Worm (Caenorhabditis elegans) whole organism, midembryonic: ENCODE data around the gene C17F4.3.
"Not testable (repeated sequence)": the region's sequence is repeated elsewhere in the genome, so short reads cannot be mapped to it uniquely, and the experiment has no call there.

Experiments used
- T22C8.4 ChIP-seq: fragments of 200-800 bp; sonication (Bioruptor generic); IDR thresholded peaks from 2 replicates; pipeline ENCODE4 v1.3.6; 2022; ENCODE audit warnings: missing genetic modification characterization, missing compliant biosample characterization
- cog-1 ChIP-seq: sonication (generic microtip); optimal IDR thresholded peaks from 2 replicates; lab custom pipeline; 2016; ENCODE audit warnings: missing genetic modification characterization, missing compliant biosample characterization
- flt-1 ChIP-seq: fragments of 200-800 bp; sonication (Bioruptor generic); IDR thresholded peaks from 2 replicates; pipeline ENCODE4 v1.3.6; 2022; ENCODE audit warnings: missing genetic modification characterization, missing compliant biosample characterization
- klf-2 ChIP-seq: fragments of 200-800 bp; sonication (Bioruptor generic); conservative IDR thresholded peaks from 2 replicates; pipeline ENCODE4 v1.3.6; 2022; ENCODE audit warnings: missing genetic modification reagents, missing genetic modification characterization, missing compliant biosample characterization
- med-1 ChIP-seq: sonication (generic microtip); optimal IDR thresholded peaks from 2 replicates; lab custom pipeline; 2017; ENCODE audit warnings: missing genetic modification characterization, mild to moderate bottlenecking, missing compliant biosample characterization, antibody characterized with exemption, missing genetic modification reagents; ENCODE audit not compliant: insufficient read depth
- ref-1 ChIP-seq: fragments of 200-800 bp; sonication (Bioruptor generic); conservative IDR thresholded peaks from 2 replicates; pipeline ENCODE4 v1.3.6; 2022; ENCODE audit warnings: missing genetic modification reagents, missing genetic modification characterization, missing compliant biosample characterization
- tab-1 ChIP-seq: fragments of 200-800 bp; sonication (Bioruptor generic); IDR thresholded peaks from 2 replicates; pipeline ENCODE4 v1.3.6; 2022; ENCODE audit warnings: missing genetic modification characterization, missing compliant biosample characterization
- ztf-23 ChIP-seq: fragments of 200-800 bp; sonication (Bioruptor generic); IDR thresholded peaks from 2 replicates; pipeline ENCODE4 v1.3.6; 2022; ENCODE audit warnings: missing genetic modification reagents, missing genetic modification characterization, missing compliant biosample characterization
- ztf-29 ChIP-seq: fragments of 200-800 bp; sonication (Bioruptor generic); IDR thresholded peaks from 2 replicates; pipeline ENCODE4 v1.3.6; 2022; ENCODE audit warnings: missing genetic modification reagents, missing genetic modification characterization, missing compliant biosample characterization

C17F4.3 gene

ce11 chrII:3240207-3240606 is at the start of gene C17F4.3:
TSS of gene C17F4.3 (plus strand) at chrII:3240507.
- TF ChIP-seq flt-1 (GFP tag; lab: Robert Waterston, UW): no peak
- TF ChIP-seq klf-2 (GFP tag; lab: Robert Waterston, UW): no peak
- TF ChIP-seq T22C8.4 (GFP tag; lab: Robert Waterston, UW): no peak
- no peak for TF ChIP-seq cog-1
- no peak for TF ChIP-seq ref-1 (GFP tag; lab: Robert Waterston, UW)
- TF ChIP-seq ztf-29 (GFP tag; lab: Robert Waterston, UW): no peak
- TF ChIP-seq med-1 (GFP tag; lab: Kevin White, UChicago): no peak
- no peak for TF ChIP-seq tab-1 (GFP tag; lab: Robert Waterston, UW)
- no peak for TF ChIP-seq ztf-23 (GFP tag; lab: Robert Waterston, UW)

ce11 chrII:3191544-3191943 is 48.8 kb upstream of the C17F4.3 start, which contains the start of gene Y27F2A.9:
TSS of gene Y27F2A.9 (minus strand) at chrII:3191644.
- not testable (repeated sequence) for TF ChIP-seq klf-2 (GFP tag; lab: Robert Waterston, UW); cog-1; ref-1 (GFP tag; lab: Robert Waterston, UW)

DNA sequence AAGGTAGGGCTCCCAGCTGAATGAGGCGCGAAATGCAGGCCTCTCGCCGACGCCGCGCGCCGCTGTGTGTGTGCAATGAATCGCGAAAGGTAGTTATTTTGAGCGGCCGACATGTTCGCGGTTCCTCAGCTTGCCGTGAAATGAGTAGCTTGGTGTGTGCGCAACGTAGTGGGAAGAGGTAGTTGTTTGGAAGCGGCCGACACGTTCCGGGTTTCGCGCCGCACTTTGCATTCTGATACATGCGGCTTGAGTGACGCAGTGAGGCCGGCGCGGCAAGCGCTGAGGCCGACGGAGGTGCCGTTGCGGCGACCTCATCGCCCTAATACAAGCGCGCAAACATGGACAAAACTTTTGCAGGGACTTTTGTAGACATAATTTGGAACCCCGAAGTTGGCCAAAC is 44.6 kb upstream of the C17F4.3 start:
- TF ChIP-seq ref-1 (GFP tag; lab: Robert Waterston, UW) (no peak), med-1 (GFP tag; lab: Kevin White, UChicago) (no peak), tab-1 (GFP tag; lab: Robert Waterston, UW) (no peak), klf-2 (GFP tag; lab: Robert Waterston, UW) (no peak), ztf-23 (GFP tag; lab: Robert Waterston, UW) (no peak), cog-1 (no peak), flt-1 (GFP tag; lab: Robert Waterston, UW) (no peak), T22C8.4 (GFP tag; lab: Robert Waterston, UW) (no peak), ztf-29 (GFP tag; lab: Robert Waterston, UW) (no peak)

DNA sequence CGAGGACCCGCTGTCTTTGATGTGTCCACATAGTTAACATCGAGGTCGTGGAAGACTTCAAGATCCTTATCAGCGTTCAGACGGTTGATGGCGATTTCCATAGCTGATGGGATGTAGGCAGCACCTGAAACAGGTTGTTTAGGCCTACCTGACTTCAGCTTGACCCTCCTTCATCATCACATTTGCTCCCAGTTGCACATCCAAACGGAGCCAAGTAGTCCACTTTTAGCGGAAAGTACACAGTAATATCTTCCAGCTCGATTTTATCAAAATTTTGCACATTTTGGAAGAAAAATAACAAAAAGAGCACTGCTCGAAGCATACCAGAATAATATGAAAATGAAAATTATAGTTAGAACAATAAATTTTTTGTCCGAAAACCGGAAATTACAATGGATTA is 43.3 kb upstream of the C17F4.3 start, which contains the start of gene gcy-15:
Gene gcy-15 (minus strand): TSS at position 101 of the 400 bp plus-strand sequence.
- TF ChIP-seq flt-1 (GFP tag; lab: Robert Waterston, UW) (no peak), ztf-29 (GFP tag; lab: Robert Waterston, UW) (no peak), klf-2 (GFP tag; lab: Robert Waterston, UW) (no peak), med-1 (GFP tag; lab: Kevin White, UChicago) (no peak), ref-1 (GFP tag; lab: Robert Waterston, UW) (no peak), T22C8.4 (GFP tag; lab: Robert Waterston, UW) (no peak), cog-1 (no peak), ztf-23 (GFP tag; lab: Robert Waterston, UW) (no peak), tab-1 (GFP tag; lab: Robert Waterston, UW) (no peak)

- TF ChIP-seq ztf-23 (GFP tag; lab: Robert Waterston, UW) (no peak), T22C8.4 (GFP tag; lab: Robert Waterston, UW) (no peak), ref-1 (GFP tag; lab: Robert Waterston, UW) (no peak), med-1 (GFP tag; lab: Kevin White, UChicago) (no peak)
These were observed 41.3 kb upstream of the C17F4.3 start, which contains the start of gene sri-51 for ce11 chrII:3198998-3199397. TSS of gene sri-51 (minus strand) at chrII:3199098.

- TF ChIP-seq cog-1; T22C8.4 (GFP tag; lab: Robert Waterston, UW); ref-1 (GFP tag; lab: Robert Waterston, UW): not testable (repeated sequence)
These were observed 39.1 kb upstream of the C17F4.3 start, which contains the start of gene sri-48 for ce11 chrII:3201242-3201641. TSS of gene sri-48 (minus strand) at chrII:3201342.

ce11 chrII:3202519-3202918 is 37.8 kb upstream of the C17F4.3 start, which contains the start of gene sri-53:
TSS of gene sri-53 (minus strand) at chrII:3202619.
- TF ChIP-seq tab-1 (GFP tag; lab: Robert Waterston, UW): no peak
- no peak for TF ChIP-seq ref-1 (GFP tag; lab: Robert Waterston, UW)
- TF ChIP-seq med-1 (GFP tag; lab: Kevin White, UChicago): no peak
- no peak for TF ChIP-seq ztf-23 (GFP tag; lab: Robert Waterston, UW)
- TF ChIP-seq ztf-29 (GFP tag; lab: Robert Waterston, UW): no peak
- no peak for TF ChIP-seq T22C8.4 (GFP tag; lab: Robert Waterston, UW)

DNA sequence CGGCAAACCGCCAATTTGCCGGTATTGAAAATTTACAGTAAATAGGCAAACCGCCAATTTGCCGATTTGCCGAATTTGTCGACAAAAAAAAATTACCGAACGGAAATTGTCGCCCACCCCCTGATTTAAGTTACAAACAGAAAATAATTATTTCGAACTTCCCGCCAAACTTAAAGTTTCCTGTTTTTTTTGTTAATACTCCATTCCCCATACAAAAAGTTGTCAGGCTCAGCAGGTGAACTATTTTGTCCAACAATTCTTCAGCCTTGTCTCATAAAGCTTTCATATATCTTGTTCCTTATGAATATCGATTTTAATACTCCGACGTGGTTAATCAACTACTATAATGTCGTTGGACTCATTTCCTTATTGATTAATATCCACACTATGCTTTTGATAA is 36.9 kb upstream of the C17F4.3 start, which contains the start of gene sri-50:
Gene sri-50 (plus strand): TSS at position 301 of the 400 bp plus-strand sequence.
- TF ChIP-seq klf-2 (GFP tag; lab: Robert Waterston, UW): no peak
- TF ChIP-seq tab-1 (GFP tag; lab: Robert Waterston, UW): no peak
- no peak for TF ChIP-seq cog-1
- no peak for TF ChIP-seq ref-1 (GFP tag; lab: Robert Waterston, UW)
- TF ChIP-seq ztf-29 (GFP tag; lab: Robert Waterston, UW): no peak
- no peak for TF ChIP-seq ztf-23 (GFP tag; lab: Robert Waterston, UW)
- no peak for TF ChIP-seq T22C8.4 (GFP tag; lab: Robert Waterston, UW)
- TF ChIP-seq med-1 (GFP tag; lab: Kevin White, UChicago): no peak
- no peak for TF ChIP-seq flt-1 (GFP tag; lab: Robert Waterston, UW)

ce11 chrII:3206423-3206989 is 33.8 kb upstream of the C17F4.3 start, which contains the start of the genes ZC239.20 and ZC239.21:
TSS of gene ZC239.20 (minus strand) at chrII:3206523.
TSS of gene ZC239.21 (plus strand) at chrII:3206939.
- TF ChIP-seq tab-1 (GFP tag; lab: Robert Waterston, UW): no peak
- TF ChIP-seq med-1 (GFP tag; lab: Kevin White, UChicago): no peak
- no peak for TF ChIP-seq ref-1 (GFP tag; lab: Robert Waterston, UW)
- TF ChIP-seq ztf-23 (GFP tag; lab: Robert Waterston, UW): no peak
- no peak for TF ChIP-seq klf-2 (GFP tag; lab: Robert Waterston, UW)
- TF ChIP-seq ztf-29 (GFP tag; lab: Robert Waterston, UW): no peak
- no peak for TF ChIP-seq cog-1
- no peak for TF ChIP-seq flt-1 (GFP tag; lab: Robert Waterston, UW)
- no peak for TF ChIP-seq T22C8.4 (GFP tag; lab: Robert Waterston, UW)
